Worm (Caenorhabditis elegans) whole organism, L3 larva: ENCODE data around the gene C34D10.1.

Experiments used
- ceh-16 ChIP-seq: sonication (generic microtip); optimal IDR thresholded peaks from 2 replicates; lab custom pipeline; 2017; ENCODE audit warnings: missing biosample characterization, missing genetic modification characterization
- ceh-9 ChIP-seq: sonication (generic microtip); optimal IDR thresholded peaks from 2 replicates; lab custom pipeline; 2018; ENCODE audit warnings: missing biosample characterization, missing genetic modification characterization
- daf-12 ChIP-seq: fragments of 150-350 bp; optimal IDR thresholded peaks from 2 replicates; lab custom pipeline; 2014; ENCODE audit warnings: missing biosample characterization, missing genetic modification reagents, missing genetic modification characterization
- elt-2 ChIP-seq: sonication (generic microtip); optimal IDR thresholded peaks from 2 replicates; lab custom pipeline; 2016; ENCODE audit warnings: missing genetic modification reagents, mild to moderate bottlenecking, missing genetic modification characterization, missing compliant biosample characterization
- fos-1 ChIP-seq: fragments of 150-350 bp; optimal IDR thresholded peaks from 2 replicates; lab custom pipeline; 2014; ENCODE audit warnings: missing biosample characterization, missing genetic modification characterization
- lin-15B ChIP-seq: fragments of 150-350 bp; optimal IDR thresholded peaks from 2 replicates; lab custom pipeline; 2014; ENCODE audit warnings: missing biosample characterization, missing genetic modification characterization
- nfya-1 ChIP-seq: sonication (generic microtip); optimal IDR thresholded peaks from 2 replicates; lab custom pipeline; 2017; ENCODE audit warnings: missing genetic modification characterization, mild to moderate bottlenecking, missing compliant biosample characterization, antibody characterized with exemption, moderate library complexity; ENCODE audit not compliant: insufficient read depth
- nhr-237 ChIP-seq: fragments of 150-350 bp; optimal IDR thresholded peaks from 2 replicates; lab custom pipeline; 2014; ENCODE audit warnings: missing biosample characterization, missing genetic modification characterization
- nhr-25 ChIP-seq: sonication (generic microtip); optimal IDR thresholded peaks from 2 replicates; lab custom pipeline; 2017; ENCODE audit warnings: missing biosample characterization, missing genetic modification characterization
- pqm-1 ChIP-seq: fragments of 150-350 bp; optimal IDR thresholded peaks from 2 replicates; lab custom pipeline; 2017; ENCODE audit warnings: missing biosample characterization, missing genetic modification characterization, inconsistent platforms
- unc-62 ChIP-seq: fragments of 150-350 bp; sonication (generic microtip); optimal IDR thresholded peaks from 4 replicates; lab custom pipeline; 2014; ENCODE audit warnings: missing biosample characterization, missing genetic modification reagents, missing genetic modification characterization
- ztf-4 ChIP-seq: fragments of 150-350 bp; optimal IDR thresholded peaks from 2 replicates; lab custom pipeline; 2014; ENCODE audit warnings: missing biosample characterization, missing genetic modification characterization

- TF ChIP-seq nfya-1 = no peak
- no peak for TF ChIP-seq unc-62
- TF ChIP-seq ceh-16 (tag; lab: Kevin White, UChicago) = no peak
- no peak for TF ChIP-seq nhr-25 (tag; lab: Kevin White, UChicago)
- TF ChIP-seq elt-2 (tag; lab: Kevin White, UChicago) = no peak
- no peak for TF ChIP-seq lin-15B (tag; lab: Kevin White, UChicago)
- TF ChIP-seq fos-1 (tag; lab: Kevin White, UChicago) = no peak
- TF ChIP-seq daf-12 (tag; lab: Kevin White, UChicago) = no peak
- TF ChIP-seq ceh-9 (tag; lab: Kevin White, UChicago) = no peak
- no peak for TF ChIP-seq nhr-237 (tag; lab: Kevin White, UChicago)
- TF ChIP-seq ztf-4 = no peak
- TF ChIP-seq pqm-1 (tag; lab: Kevin White, UChicago) = no peak
Measured at ce11 chrX:8052055-8052454, 22.8 kb downstream of the C34D10.1 start.
